Fruit fly (Drosophila melanogaster) whole organism, adult: ENCODE measurements around the gene sfl.

ENCODE experiments used
- CG14711 ChIP-seq: fragments of 200-800 bp; sonication (Bioruptor generic); optimal IDR thresholded peaks from 2 replicates; lab custom pipeline; 2018; ENCODE audit warnings: missing biosample characterization, mild to moderate bottlenecking, missing genetic modification characterization, moderate library complexity
- CG33017 ChIP-seq: fragments of 200-800 bp; sonication (Bioruptor generic); optimal IDR thresholded peaks from 2 replicates; lab custom pipeline; 2018; ENCODE audit warnings: missing biosample characterization, mild to moderate bottlenecking, missing genetic modification characterization, moderate library complexity
- CG7101 ChIP-seq: fragments of 200-800 bp; sonication (Bioruptor generic); optimal IDR thresholded peaks from 2 replicates; lab custom pipeline; 2018; ENCODE audit warnings: missing biosample characterization, mild to moderate bottlenecking, missing genetic modification characterization, moderate library complexity
- Mnt ChIP-seq: fragments of 200-800 bp; sonication (Bioruptor generic); optimal IDR thresholded peaks from 2 replicates; lab custom pipeline; 2016; ENCODE audit warnings: missing biosample characterization, mild to moderate bottlenecking, missing genetic modification characterization
- bab1 ChIP-seq: fragments of 200-800 bp; sonication (Bioruptor generic); optimal IDR thresholded peaks from 3 replicates; lab custom pipeline; 2019; ENCODE audit warnings: missing biosample characterization, mild to moderate bottlenecking, missing genetic modification characterization, moderate library complexity
- cic ChIP-seq: fragments of 200-800 bp; sonication (Bioruptor generic); optimal IDR thresholded peaks from 2 replicates; lab custom pipeline; 2017; ENCODE audit warnings: missing biosample characterization, mild to moderate bottlenecking, missing genetic modification characterization, moderate library complexity
- kay ChIP-seq: fragments of 200-800 bp; sonication (Bioruptor generic); peaks from one replicate; lab custom pipeline; 2016; ENCODE audit warnings: missing biosample characterization, missing genetic modification characterization, borderline replicate concordance
- ovo ChIP-seq: fragments of 200-800 bp; sonication (Bioruptor generic); optimal IDR thresholded peaks from 2 replicates; lab custom pipeline; 2016; ENCODE audit warnings: missing biosample characterization, missing genetic modification characterization

dm6 chr3L:6498602-6499001, 3.1 kb downstream of the sfl start:
- no peak for TF ChIP-seq ovo (GFP tag; lab: Kevin White, UChicago)
- TF ChIP-seq CG33017 (tag; lab: Kevin White, UChicago), result no peak
- no peak for TF ChIP-seq CG7101 (tag; lab: Kevin White, UChicago)
- TF ChIP-seq cic, result no peak
- no peak for TF ChIP-seq kay (GFP tag; lab: Kevin White, UChicago)
- TF ChIP-seq CG14711 (tag; lab: Kevin White, UChicago), result no peak
- TF ChIP-seq Mnt (GFP tag; lab: Kevin White, UChicago), result no peak
- no peak for TF ChIP-seq bab1 (GFP tag; lab: Kevin White, UChicago)
